Worm (Caenorhabditis elegans) whole organism, young adult: Measurements from ENCODE around the gene H04J21.4.
A peak's percentile ranks its signal among the peaks of the same experiment; 100 is the strongest.

Experiments
- C17E4.6 ChIP-seq: fragments of 200-800 bp; sonication (Bioruptor generic); IDR thresholded peaks from 2 replicates; pipeline ENCODE4 v1.3.6; 2022; ENCODE audit warnings: missing genetic modification reagents, missing genetic modification characterization, missing compliant biosample characterization
- F37B4.10 ChIP-seq: fragments of 200-800 bp; sonication (Bioruptor generic); IDR thresholded peaks from 2 replicates; pipeline ENCODE4 v1.3.6; 2022; ENCODE audit warnings: missing genetic modification characterization, missing compliant biosample characterization
- F52B5.7 ChIP-seq: sonication (generic microtip); optimal IDR thresholded peaks from 2 replicates; lab custom pipeline; 2016; ENCODE audit warnings: mild to moderate bottlenecking, missing genetic modification characterization, missing compliant biosample characterization
- T26A5.8 ChIP-seq: sonication (generic microtip); optimal IDR thresholded peaks from 2 replicates; lab custom pipeline; 2016; ENCODE audit warnings: missing genetic modification characterization, missing compliant biosample characterization
- Y53F4B.3 ChIP-seq: fragments of 200-800 bp; sonication (Bioruptor generic); IDR thresholded peaks from 2 replicates; pipeline ENCODE4 v1.3.6; 2022; ENCODE audit warnings: missing genetic modification reagents, missing genetic modification characterization, missing compliant biosample characterization
- athp-1 ChIP-seq: sonication (generic microtip); optimal IDR thresholded peaks from 2 replicates; lab custom pipeline; 2017; ENCODE audit warnings: mild to moderate bottlenecking, missing genetic modification characterization, missing compliant biosample characterization
- attf-3 ChIP-seq: fragments of 200-800 bp; sonication (Bioruptor generic); conservative IDR thresholded peaks from 2 replicates; pipeline ENCODE4 v1.3.6; 2022; ENCODE audit warnings: missing genetic modification reagents, missing genetic modification characterization, missing compliant biosample characterization
- attf-5 ChIP-seq: fragments of 200-800 bp; sonication (Bioruptor generic); optimal IDR thresholded peaks from 2 replicates; lab custom pipeline; 2018; ENCODE audit warnings: mild to moderate bottlenecking, missing genetic modification characterization, missing compliant biosample characterization
- ccch-3 ChIP-seq: fragments of 200-800 bp; sonication (Bioruptor generic); optimal IDR thresholded peaks from 2 replicates; lab custom pipeline; 2018; ENCODE audit warnings: mild to moderate bottlenecking, missing genetic modification characterization, missing compliant biosample characterization
- cebp-1 ChIP-seq, 2 experiments: fragments of 200-800 bp in 1 of 2; sonication (Bioruptor generic) in 1 of 2; sonication (generic microtip) in 1 of 2; IDR thresholded peaks in 1 of 2; optimal IDR thresholded peaks in 1 of 2; 2 replicates each; pipeline versions ENCODE4 v1.3.6 to Lab custom; 2017 to 2022; ENCODE audit warnings: missing compliant biosample characterization in 2 of 2, missing genetic modification characterization in 2 of 2, mild to moderate bottlenecking in 1 of 2, missing genetic modification reagents in 1 of 2, moderate library complexity in 1 of 2
- ceh-100 ChIP-seq: fragments of 200-800 bp; sonication (Bioruptor generic); IDR thresholded peaks from 2 replicates; pipeline ENCODE4 v1.3.6; 2022; ENCODE audit warnings: missing genetic modification reagents, missing genetic modification characterization, missing compliant biosample characterization
- ceh-27 ChIP-seq: fragments of 200-800 bp; sonication (Bioruptor generic); optimal IDR thresholded peaks from 2 replicates; lab custom pipeline; 2018; ENCODE audit warnings: mild to moderate bottlenecking, missing genetic modification characterization, moderate library complexity, missing compliant biosample characterization
- ceh-58 ChIP-seq: fragments of 200-800 bp; sonication (Bioruptor generic); IDR thresholded peaks from 2 replicates; pipeline ENCODE4 v1.3.6; 2022; ENCODE audit warnings: missing genetic modification characterization, missing compliant biosample characterization
- dpl-1 ChIP-seq: fragments of 150-350 bp; optimal IDR thresholded peaks from 2 replicates; lab custom pipeline; 2014; ENCODE audit warnings: missing biosample characterization, missing genetic modification reagents, missing genetic modification characterization
- efl-1 ChIP-seq: fragments of 150-350 bp; optimal IDR thresholded peaks from 2 replicates; lab custom pipeline; 2014; ENCODE audit warnings: missing biosample characterization, missing genetic modification reagents, missing genetic modification characterization
- egl-44 ChIP-seq: fragments of 200-800 bp; sonication (Bioruptor generic); IDR thresholded peaks from 2 replicates; pipeline ENCODE4 v1.3.6; 2022; ENCODE audit warnings: missing genetic modification reagents, missing genetic modification characterization, missing compliant biosample characterization
- egrh-3 ChIP-seq: fragments of 200-800 bp; sonication (Bioruptor generic); IDR thresholded peaks from 2 replicates; pipeline ENCODE4 v1.3.6; 2022; ENCODE audit warnings: missing genetic modification reagents, missing genetic modification characterization, missing compliant biosample characterization
- ekl-4 ChIP-seq: fragments of 200-800 bp; sonication (Bioruptor generic); IDR thresholded peaks from 2 replicates; pipeline ENCODE4 v1.3.6; 2022; ENCODE audit warnings: missing genetic modification reagents, missing genetic modification characterization, missing compliant biosample characterization
- him-1 ChIP-seq: sonication (generic microtip); optimal IDR thresholded peaks from 2 replicates; lab custom pipeline; 2016; ENCODE audit warnings: missing genotype, missing genetic modification reagents, missing genetic modification characterization, missing compliant biosample characterization
- lag-1 ChIP-seq: fragments of 200-800 bp; sonication (Bioruptor generic); IDR thresholded peaks from 2 replicates; pipeline ENCODE4 v1.3.6; 2022; ENCODE audit warnings: missing genetic modification reagents, missing genetic modification characterization, missing compliant biosample characterization
- let-526 ChIP-seq: fragments of 200-800 bp; sonication (Bioruptor generic); IDR thresholded peaks from 2 replicates; pipeline ENCODE4 v1.3.6; 2022; ENCODE audit warnings: missing genetic modification reagents, missing genetic modification characterization, missing compliant biosample characterization
- lin-26 ChIP-seq: fragments of 200-800 bp; sonication (Bioruptor generic); IDR thresholded peaks from 2 replicates; pipeline ENCODE4 v1.3.6; 2022; ENCODE audit warnings: missing genetic modification reagents, missing genetic modification characterization, missing compliant biosample characterization
- lin-35 ChIP-seq, 3 experiments: fragments of 150-350 bp in 2 of 3; sonication (generic microtip) in 1 of 3; optimal IDR thresholded peaks; 2 replicates each; lab custom pipeline; 2014 to 2018; ENCODE audit warnings: missing biosample characterization in 3 of 3, missing genetic modification characterization in 3 of 3, missing genetic modification reagents in 3 of 3
- lin-54 ChIP-seq: fragments of 200-800 bp; sonication (Bioruptor generic); optimal IDR thresholded peaks from 2 replicates; lab custom pipeline; 2018; ENCODE audit warnings: mild to moderate bottlenecking, missing genetic modification characterization, missing compliant biosample characterization
- lsl-1 ChIP-seq: fragments of 200-800 bp; sonication (Bioruptor generic); optimal IDR thresholded peaks from 2 replicates; lab custom pipeline; 2018; ENCODE audit warnings: mild to moderate bottlenecking, missing genetic modification characterization, moderate library complexity, missing compliant biosample characterization
- madf-3 ChIP-seq: fragments of 200-800 bp; sonication (Bioruptor generic); IDR thresholded peaks from 2 replicates; pipeline ENCODE4 v1.3.6; 2022; ENCODE audit warnings: missing genetic modification reagents, missing genetic modification characterization, missing compliant biosample characterization
- mcd-1 ChIP-seq: fragments of 200-800 bp; sonication (Bioruptor generic); IDR thresholded peaks from 2 replicates; pipeline ENCODE4 v1.3.6; 2022; ENCODE audit warnings: missing genetic modification reagents, missing genetic modification characterization, missing compliant biosample characterization
- mel-28 ChIP-seq: sonication (generic microtip); optimal IDR thresholded peaks from 2 replicates; lab custom pipeline; 2016; ENCODE audit warnings: borderline replicate concordance, mild to moderate bottlenecking, missing genetic modification characterization, missing compliant biosample characterization
- nfya-1 ChIP-seq: sonication (generic microtip); optimal IDR thresholded peaks from 2 replicates; lab custom pipeline; 2017; ENCODE audit warnings: antibody characterized with exemption, missing compliant biosample characterization, missing genetic modification characterization, borderline replicate concordance; ENCODE audit not compliant: insufficient read depth
- pha-4 ChIP-seq: fragments of 150-350 bp; sonication (generic microtip); optimal IDR thresholded peaks from 2 replicates; lab custom pipeline; 2014; ENCODE audit warnings: missing biosample characterization, missing genetic modification reagents, missing genetic modification characterization
- repo-1 ChIP-seq: sonication (generic microtip); optimal IDR thresholded peaks from 2 replicates; lab custom pipeline; 2017; ENCODE audit warnings: mild to moderate bottlenecking, missing genetic modification characterization, missing compliant biosample characterization
- rpc-1 ChIP-seq, 2 experiments: fragments of 150-350 bp in 1 of 2; sonication (generic microtip) in 1 of 2; optimal IDR thresholded peaks; 2 replicates each; lab custom pipeline; 2014 to 2018; ENCODE audit warnings: missing biosample characterization in 1 of 2, missing genetic modification characterization in 1 of 2, missing genetic modification reagents in 1 of 2, missing genotype in 1 of 2
- snpc-1.3 ChIP-seq: sonication (generic microtip); optimal IDR thresholded peaks from 2 replicates; lab custom pipeline; 2017; ENCODE audit warnings: missing genetic modification characterization, mild to moderate bottlenecking, missing compliant biosample characterization, antibody characterized with exemption, moderate library complexity, missing genotype, missing genetic modification reagents; ENCODE audit not compliant: insufficient read depth
- somi-1 ChIP-seq: fragments of 200-800 bp; sonication (Bioruptor generic); optimal IDR thresholded peaks from 2 replicates; lab custom pipeline; 2018; ENCODE audit warnings: mild to moderate bottlenecking, missing genetic modification characterization, missing compliant biosample characterization
- sptf-2 ChIP-seq: fragments of 200-800 bp; sonication (Bioruptor generic); optimal IDR thresholded peaks from 2 replicates; lab custom pipeline; 2018; ENCODE audit warnings: mild to moderate bottlenecking, missing genetic modification characterization, missing compliant biosample characterization
- tbx-9 ChIP-seq: sonication (generic microtip); optimal IDR thresholded peaks from 2 replicates; lab custom pipeline; 2016; ENCODE audit warnings: borderline replicate concordance, missing genetic modification characterization, inconsistent platforms, missing compliant biosample characterization
- unc-62 ChIP-seq: fragments of 150-350 bp; optimal IDR thresholded peaks from 2 replicates; lab custom pipeline; 2014; ENCODE audit warnings: missing biosample characterization, missing genetic modification reagents, missing genetic modification characterization
- xnd-1 ChIP-seq: sonication (generic microtip); optimal IDR thresholded peaks from 2 replicates; lab custom pipeline; 2016; ENCODE audit warnings: missing genotype, missing genetic modification reagents, missing genetic modification characterization, missing compliant biosample characterization
- zfh-2 ChIP-seq: fragments of 200-800 bp; sonication (Bioruptor generic); conservative IDR thresholded peaks from 2 replicates; pipeline ENCODE4 v1.3.6; 2022; ENCODE audit warnings: missing genetic modification reagents, missing genetic modification characterization, missing compliant biosample characterization
- ztf-22 ChIP-seq: fragments of 200-800 bp; sonication (Bioruptor generic); optimal IDR thresholded peaks from 2 replicates; lab custom pipeline; 2018; ENCODE audit warnings: mild to moderate bottlenecking, missing genetic modification characterization, moderate library complexity, missing compliant biosample characterization

H04J21.4 gene

ce11 chrIII:2362648-2363047 is 5.7 kb downstream of the H04J21.4 start, which contains the start of gene srd-69:
TSS of gene srd-69 (plus strand) at chrIII:2362948.
- no peak for TF ChIP-seq lin-26
- no peak for TF ChIP-seq snpc-1.3
- TF ChIP-seq ceh-58 (GFP tag; lab: Robert Waterston, UW): no peak
- no peak for TF ChIP-seq madf-3
- TF ChIP-seq let-526 (GFP tag; lab: Robert Waterston, UW): no peak
- no peak for TF ChIP-seq ceh-27
- TF ChIP-seq ceh-100: no peak
- no peak for TF ChIP-seq ccch-3
- TF ChIP-seq somi-1 (GFP tag; lab: Kevin White, UChicago): no peak
- TF ChIP-seq mel-28 (tag; lab: Kevin White, UChicago): no peak

ce11 chrIII:2349956-2350355 is 18.4 kb downstream of the H04J21.4 start:
- TF ChIP-seq T26A5.8: no peak
- no peak for TF ChIP-seq unc-62 (GFP tag; lab: Kevin White, UChicago)
- TF ChIP-seq C17E4.6 (GFP tag; lab: Robert Waterston, UW): no peak
- TF ChIP-seq egrh-3 (GFP tag; lab: Robert Waterston, UW): no peak
- no peak for TF ChIP-seq xnd-1
- TF ChIP-seq, all 124 proteins: peak for 0

ce11 chrIII:2347291-2347690 is 21.0 kb downstream of the H04J21.4 start, which contains the start of gene gip-1:
TSS of gene gip-1 (plus strand) at chrIII:2347591.
- TF ChIP-seq attf-5 (no peak), efl-1 (GFP tag; lab: Kevin White, UChicago) (no peak), athp-1 (tag; lab: Kevin White, UChicago) (no peak), mcd-1 (GFP tag; lab: Robert Waterston, UW) (no peak), nfya-1 (no peak), ccch-3 (no peak)

ce11 chrIII:2343273-2343672 is 25.1 kb downstream of the H04J21.4 start, which contains the start of gene phf-5:
TSS of gene phf-5 (plus strand) at chrIII:2343573.
- TF ChIP-seq egl-44 (GFP tag; lab: Robert Waterston, UW) (no peak), repo-1 (tag; lab: Kevin White, UChicago) (no peak), zfh-2 (GFP tag; lab: Robert Waterston, UW) (no peak), somi-1 (GFP tag; lab: Kevin White, UChicago) (no peak)

- TF ChIP-seq mcd-1 (GFP tag; lab: Robert Waterston, UW): peak; percentile 89
- TF ChIP-seq F37B4.10 (GFP tag; lab: Robert Waterston, UW): no peak
- TF ChIP-seq xnd-1: no peak
- peak; percentile 63 for TF ChIP-seq dpl-1 (GFP tag; lab: Kevin White, UChicago)
- TF ChIP-seq lin-54 (GFP tag; lab: Kevin White, UChicago): peak; percentile 76
- TF ChIP-seq lag-1 (GFP tag; lab: Robert Waterston, UW): no peak
- TF ChIP-seq ekl-4 (GFP tag; lab: Robert Waterston, UW): no peak
- no peak for TF ChIP-seq F52B5.7 (tag; lab: Kevin White, UChicago)
- no peak for TF ChIP-seq attf-3 (GFP tag; lab: Robert Waterston, UW)
- no peak for TF ChIP-seq snpc-1.3
- TF ChIP-seq attf-5: peak; percentile 4
- TF ChIP-seq egl-44 (GFP tag; lab: Robert Waterston, UW): no peak
- no peak for TF ChIP-seq madf-3
- peak in 1 of 3 experiments; percentile 48 for TF ChIP-seq lin-35 (GFP tag; optimal IDR thresholded peaks at IDR 0.05; lab: Kevin White, UChicago)
- TF ChIP-seq lsl-1 (GFP tag; lab: Kevin White, UChicago): peak; percentile 37
- TF ChIP-seq sptf-2: no peak
- no peak for TF ChIP-seq ztf-22 (GFP tag; lab: Kevin White, UChicago)
- no peak for TF ChIP-seq pha-4
- no peak for TF ChIP-seq him-1 (tag; lab: Kevin White, UChicago)
- TF ChIP-seq tbx-9: no peak
- no peak for TF ChIP-seq cebp-1 (GFP tag; IDR thresholded peaks at IDR 0.05; lab: Robert Waterston, UW)
- TF ChIP-seq cebp-1 (tag; optimal IDR thresholded peaks at IDR 0.05; lab: Kevin White, UChicago): no peak
- no peak for TF ChIP-seq Y53F4B.3
- no peak for TF ChIP-seq athp-1 (tag; lab: Kevin White, UChicago)
- no peak for TF ChIP-seq rpc-1 (optimal IDR thresholded peaks at IDR 0.05; lab: Kevin White, UChicago)
- no peak for TF ChIP-seq rpc-1 (tag; optimal IDR thresholded peaks at IDR 0.05; lab: Kevin White, UChicago)
Observed at ce11 chrIII:2331033-2331625, 37.2 kb downstream of the H04J21.4 start, which contains the start of the genes Y54F10BM.13 and ppm-1.D. TSS of gene Y54F10BM.13 (minus strand) at chrIII:2331083. TSS of gene ppm-1.D (plus strand) at chrIII:2331572.
